Worm (Caenorhabditis elegans) whole organism, L1 larva: ENCODE results near the gene F10C2.5.

Experiments used
- ama-1 ChIP-seq: fragments of 150-350 bp; optimal IDR thresholded peaks from 2 replicates; lab custom pipeline; 2014
- fkh-4 ChIP-seq: sonication (generic microtip); optimal IDR thresholded peaks from 2 replicates; lab custom pipeline; 2016; ENCODE audit warnings: missing compliant biosample characterization, missing genetic modification characterization, borderline replicate concordance
- fos-1 ChIP-seq: fragments of 150-350 bp; optimal IDR thresholded peaks from 2 replicates; lab custom pipeline; 2014; ENCODE audit warnings: missing biosample characterization, missing genetic modification characterization
- lin-13 ChIP-seq: fragments of 150-350 bp; optimal IDR thresholded peaks from 2 replicates; lab custom pipeline; 2014; ENCODE audit warnings: missing biosample characterization, missing genetic modification reagents, missing genetic modification characterization
- lin-39 ChIP-seq: fragments of 150-350 bp; optimal IDR thresholded peaks from 2 replicates; lab custom pipeline; 2014; ENCODE audit warnings: missing biosample characterization, missing genetic modification reagents, missing genetic modification characterization
- mep-1 ChIP-seq: fragments of 150-350 bp; optimal IDR thresholded peaks from 2 replicates; lab custom pipeline; 2014; ENCODE audit warnings: missing biosample characterization, missing genetic modification characterization
- ztf-11 ChIP-seq, 2 experiments: sonication (generic microtip); optimal IDR thresholded peaks; 2 replicates each; lab custom pipeline; 2016 to 2017; ENCODE audit warnings: missing genetic modification characterization in 2 of 2, missing biosample characterization in 1 of 2, missing compliant biosample characterization in 1 of 2

ce11 chrV:12011686-12012085, 33.5 kb upstream of the F10C2.5 start:
- TF ChIP-seq lin-39 (tag; lab: Kevin White, UChicago) (no peak), fkh-4 (tag; lab: Kevin White, UChicago) (no peak), fos-1 (tag; lab: Kevin White, UChicago) (no peak), ama-1 (lab: Kevin White, UChicago) (no peak), ztf-11 (tag; optimal IDR thresholded peaks at IDR 0.05; lab: Kevin White, UChicago) (no peak), mep-1 (tag; lab: Kevin White, UChicago) (no peak), lin-13 (GFP tag; lab: Kevin White, UChicago) (no peak)
